In genomic region chr3L:16172809-16173276, dm6 we compare ENCODE assay signal across 1 fruit fly cellular context.
TF ChIP-seq lines count a peak whose summit lies in the region.

No protein-coding gene starts in this region.

TF ChIP-seq in whole organism, embryonic, 481 proteins besides CTCF, POLR2A, EP300 and RAD21 (continued from another document):
- TF ChIP-seq sim (GFP tag; IDR thresholded peaks at IDR 0.05; lab: Robert Waterston, UW): no peak
- TF ChIP-seq CG9876 (GFP tag; optimal IDR thresholded peaks at IDR 0.05; lab: Kevin White, UChicago): no peak
- peak; percentile 67 for TF ChIP-seq gem (tag; optimal IDR thresholded peaks at IDR 0.05; lab: Kevin White, UChicago)
- no peak for TF ChIP-seq cato (GFP tag; optimal IDR thresholded peaks at IDR 0.05; lab: Kevin White, UChicago; ENCODE audit: borderline replicate concordance)
- no peak for TF ChIP-seq fd3F (GFP tag; optimal IDR thresholded peaks at IDR 0.05; lab: Kevin White, UChicago)
- no peak for TF ChIP-seq sna (GFP tag; IDR thresholded peaks at IDR 0.05; lab: Robert Waterston, UW; ENCODE audit: partially characterized antibody)
- TF ChIP-seq pzg (GFP tag; optimal IDR thresholded peaks at IDR 0.05; lab: Kevin White, UChicago): no peak
- TF ChIP-seq ssp (GFP tag; IDR thresholded peaks at IDR 0.05; lab: Robert Waterston, UW): no peak
- no peak for TF ChIP-seq Vsx1 (GFP tag; optimal IDR thresholded peaks at IDR 0.05; lab: Kevin White, UChicago)
- TF ChIP-seq row (GFP tag; IDR thresholded peaks at IDR 0.05; lab: Robert Waterston, UW): peak; percentile 46; the same call in 2 of the 3 replicates
- TF ChIP-seq CG17328 (GFP tag; IDR thresholded peaks at IDR 0.05; lab: Robert Waterston, UW): no peak
- TF ChIP-seq CG4820 (GFP tag; optimal IDR thresholded peaks at IDR 0.05; lab: Kevin White, UChicago): no peak
- TF ChIP-seq CG4854 (GFP tag; optimal IDR thresholded peaks at IDR 0.05; lab: Kevin White, UChicago): no peak
- peak; percentile 1 for TF ChIP-seq CG3281 (GFP tag; optimal IDR thresholded peaks at IDR 0.05; lab: Kevin White, UChicago)
- peak; percentile 71 for TF ChIP-seq CG11504 (tag; optimal IDR thresholded peaks at IDR 0.05; lab: Kevin White, UChicago)
- TF ChIP-seq CG42726 (GFP tag; IDR thresholded peaks at IDR 0.05; lab: Robert Waterston, UW; ENCODE audit: partially characterized antibody): no peak
- no peak for TF ChIP-seq eyg (GFP tag; optimal IDR thresholded peaks at IDR 0.05; lab: Kevin White, UChicago)
- TF ChIP-seq CG17568 (GFP tag; optimal IDR thresholded peaks at IDR 0.05; lab: Kevin White, UChicago): no peak
- TF ChIP-seq CG2712 (tag; optimal IDR thresholded peaks at IDR 0.05; lab: Kevin White, UChicago): peak; percentile 56
- TF ChIP-seq CG12071 (GFP tag; optimal IDR thresholded peaks at IDR 0.05; lab: Kevin White, UChicago): no peak
- no peak for TF ChIP-seq sd (tag; optimal IDR thresholded peaks at IDR 0.05; lab: Kevin White, UChicago)
- TF ChIP-seq Sry-δ (GFP tag; optimal IDR thresholded peaks at IDR 0.05; lab: Kevin White, UChicago): no peak
- no peak for TF ChIP-seq HmgZ (tag; optimal IDR thresholded peaks at IDR 0.05; lab: Kevin White, UChicago)
- TF ChIP-seq CG13775 (GFP tag; optimal IDR thresholded peaks at IDR 0.05; lab: Kevin White, UChicago): no peak
- peak; percentile 61 for TF ChIP-seq phol (tag; optimal IDR thresholded peaks at IDR 0.05; lab: Kevin White, UChicago)
- no peak for TF ChIP-seq CG7372 (GFP tag; IDR thresholded peaks at IDR 0.05; lab: Robert Waterston, UW)
- no peak for TF ChIP-seq gsb (GFP tag; IDR thresholded peaks at IDR 0.05; lab: Robert Waterston, UW)
- TF ChIP-seq H2.0 (GFP tag; IDR thresholded peaks at IDR 0.05; lab: Robert Waterston, UW): no peak
- TF ChIP-seq onecut (GFP tag; IDR thresholded peaks at IDR 0.05; lab: Robert Waterston, UW): no peak
- TF ChIP-seq CG4328 (GFP tag; optimal IDR thresholded peaks at IDR 0.05; lab: Kevin White, UChicago): no peak
- TF ChIP-seq Abd-B (GFP tag; optimal IDR thresholded peaks at IDR 0.05; lab: Kevin White, UChicago): no peak
- TF ChIP-seq Hr78 (GFP tag; optimal IDR thresholded peaks at IDR 0.05; lab: Kevin White, UChicago): no peak
- TF ChIP-seq pros (GFP tag; optimal IDR thresholded peaks at IDR 0.05; lab: Kevin White, UChicago): no peak
- TF ChIP-seq CG14050 (GFP tag; IDR thresholded peaks at IDR 0.05; lab: Robert Waterston, UW): no peak
- no peak for TF ChIP-seq Gsc (GFP tag; IDR thresholded peaks at IDR 0.05; lab: Robert Waterston, UW)
- TF ChIP-seq Oli (tag; optimal IDR thresholded peaks at IDR 0.05; lab: Kevin White, UChicago): peak; percentile 59
- TF ChIP-seq ash1 (GFP tag; optimal IDR thresholded peaks at IDR 0.05; lab: Kevin White, UChicago): no peak
- TF ChIP-seq CG10366 (GFP tag; IDR thresholded peaks at IDR 0.05; lab: Robert Waterston, UW): no peak
- peak; percentile 65 for TF ChIP-seq Med (GFP tag; lab: Kevin White, UChicago)
- TF ChIP-seq Dek (tag; optimal IDR thresholded peaks at IDR 0.05; lab: Kevin White, UChicago): no peak
- TF ChIP-seq CG15601 (tag; optimal IDR thresholded peaks at IDR 0.05; lab: Kevin White, UChicago): peak; percentile 30
- TF ChIP-seq Hr3 (GFP tag; optimal IDR thresholded peaks at IDR 0.05; lab: Kevin White, UChicago): peak; percentile 43
- TF ChIP-seq CG2678 (tag; optimal IDR thresholded peaks at IDR 0.05; lab: Kevin White, UChicago): peak; percentile 68
- no peak for TF ChIP-seq psq (GFP tag; optimal IDR thresholded peaks at IDR 0.05; lab: Kevin White, UChicago)
- TF ChIP-seq Hmr (GFP tag; optimal IDR thresholded peaks at IDR 0.05; lab: Kevin White, UChicago): peak; percentile 47
- TF ChIP-seq gt (GFP tag; IDR thresholded peaks at IDR 0.05; lab: Robert Waterston, UW): no peak
- TF ChIP-seq unc-4 (GFP tag; IDR thresholded peaks at IDR 0.05; lab: Robert Waterston, UW; ENCODE audit: partially characterized antibody): no peak
- no peak for TF ChIP-seq CG6654 (GFP tag; optimal IDR thresholded peaks at IDR 0.05; lab: Kevin White, UChicago)
- peak; percentile 80 for TF ChIP-seq CG17361 (GFP tag; IDR thresholded peaks at IDR 0.05; lab: Robert Waterston, UW)
- peak; percentile 28 for TF ChIP-seq CG17829 (tag; optimal IDR thresholded peaks at IDR 0.05; lab: Kevin White, UChicago)
- no peak for TF ChIP-seq Mad (GFP tag; optimal IDR thresholded peaks at IDR 0.05; lab: Kevin White, UChicago)
- no peak for TF ChIP-seq CG32772 (GFP tag; IDR thresholded peaks at IDR 0.05; lab: Robert Waterston, UW)
- no peak for TF ChIP-seq CrebB (tag; optimal IDR thresholded peaks at IDR 0.05; lab: Kevin White, UChicago)
- TF ChIP-seq CG7963 (GFP tag; IDR thresholded peaks at IDR 0.05; lab: Robert Waterston, UW; ENCODE audit: partially characterized antibody): no peak
- no peak for TF ChIP-seq z (GFP tag; IDR thresholded peaks at IDR 0.05; lab: Robert Waterston, UW)
- TF ChIP-seq slou (GFP tag; optimal IDR thresholded peaks at IDR 0.05; lab: Kevin White, UChicago): no peak
- no peak for TF ChIP-seq ATbp (GFP tag; optimal IDR thresholded peaks at IDR 0.05; lab: Kevin White, UChicago)
- no peak for TF ChIP-seq NFAT (GFP tag; IDR thresholded peaks at IDR 0.05; lab: Robert Waterston, UW)
- no peak for TF ChIP-seq Oaz (GFP tag; IDR thresholded peaks at IDR 0.05; lab: Robert Waterston, UW)
- no peak for TF ChIP-seq cas (GFP tag; IDR thresholded peaks at IDR 0.05; lab: Robert Waterston, UW)
- TF ChIP-seq CG3407 (GFP tag; optimal IDR thresholded peaks at IDR 0.05; lab: Kevin White, UChicago): no peak
- no peak for TF ChIP-seq CG9215 (GFP tag; IDR thresholded peaks at IDR 0.05; lab: Robert Waterston, UW)
- no peak for TF ChIP-seq tgo (GFP tag; IDR thresholded peaks at IDR 0.05; lab: Robert Waterston, UW)
- no peak for TF ChIP-seq Lhr (GFP tag; optimal IDR thresholded peaks at IDR 0.05; lab: Kevin White, UChicago)
- TF ChIP-seq TFAM (GFP tag; optimal IDR thresholded peaks at IDR 0.05; lab: Kevin White, UChicago): no peak
- peak; percentile 51 for TF ChIP-seq CG15269 (tag; optimal IDR thresholded peaks at IDR 0.05; lab: Kevin White, UChicago)
- no peak for TF ChIP-seq CG3065 (GFP tag; optimal IDR thresholded peaks at IDR 0.05; lab: Kevin White, UChicago)
- TF ChIP-seq bcd (GFP tag; optimal IDR thresholded peaks at IDR 0.05; lab: Kevin White, UChicago): peak; percentile 24
- no peak for TF ChIP-seq CG11560 (tag; IDR thresholded peaks at IDR 0.05; lab: Robert Waterston, UW)
- no peak for TF ChIP-seq fru (optimal IDR thresholded peaks at IDR 0.05; lab: Kevin White, UChicago)
- no peak for TF ChIP-seq yki (optimal IDR thresholded peaks at IDR 0.05; lab: Kevin White, UChicago)
- no peak for TF ChIP-seq CG4617 (GFP tag; optimal IDR thresholded peaks at IDR 0.05; lab: Kevin White, UChicago; ENCODE audit: borderline replicate concordance)
- no peak for TF ChIP-seq Lpt (GFP tag; optimal IDR thresholded peaks at IDR 0.05; lab: Kevin White, UChicago)
- no peak for TF ChIP-seq Asciz (GFP tag; optimal IDR thresholded peaks at IDR 0.05; lab: Kevin White, UChicago)
- TF ChIP-seq Poxn (GFP tag; IDR thresholded peaks at IDR 0.05; lab: Robert Waterston, UW): no peak
- TF ChIP-seq lab (GFP tag; optimal IDR thresholded peaks at IDR 0.05; lab: Kevin White, UChicago): peak; percentile 11
- no peak for TF ChIP-seq stc (GFP tag; IDR thresholded peaks at IDR 0.05; lab: Robert Waterston, UW)
- TF ChIP-seq CG14965 (GFP tag; optimal IDR thresholded peaks at IDR 0.05; lab: Kevin White, UChicago; ENCODE audit: borderline replicate concordance): no peak
- TF ChIP-seq CG6854 (GFP tag; optimal IDR thresholded peaks at IDR 0.05; lab: Kevin White, UChicago): peak; percentile 29
- no peak for TF ChIP-seq CG1647 (GFP tag; optimal IDR thresholded peaks at IDR 0.05; lab: Kevin White, UChicago)
- TF ChIP-seq twi (tag; optimal IDR thresholded peaks at IDR 0.05; lab: Kevin White, UChicago): peak; percentile 7
- TF ChIP-seq C15 (GFP tag; IDR thresholded peaks at IDR 0.05; lab: Robert Waterston, UW): no peak
- TF ChIP-seq Dip2 (GFP tag; IDR thresholded peaks at IDR 0.05; lab: Robert Waterston, UW): no peak
- no peak for TF ChIP-seq Myb (GFP tag; optimal IDR thresholded peaks at IDR 0.05; lab: Kevin White, UChicago)
- TF ChIP-seq Side (GFP tag; optimal IDR thresholded peaks at IDR 0.05; lab: Kevin White, UChicago): no peak
- no peak for TF ChIP-seq mam (GFP tag; optimal IDR thresholded peaks at IDR 0.05; lab: Kevin White, UChicago)
- no peak for TF ChIP-seq CG15514 (GFP tag; optimal IDR thresholded peaks at IDR 0.05; lab: Kevin White, UChicago)
